Fruit fly (Drosophila melanogaster) whole organism, embryonic: ENCODE data around the gene CG7179.
A peak's percentile ranks its signal among the peaks of the same experiment; 100 is the strongest.

ENCODE experiments used
- CG10543 ChIP-seq: fragments of 200-800 bp; sonication (Bioruptor generic); optimal IDR thresholded peaks from 3 replicates; lab custom pipeline; 2017; ENCODE audit warnings: missing biosample characterization, mild to moderate bottlenecking, missing genetic modification characterization, moderate library complexity
- CG10654 ChIP-seq: fragments of 200-800 bp; sonication (Bioruptor generic); optimal IDR thresholded peaks from 2 replicates; lab custom pipeline; 2016; ENCODE audit warnings: missing biosample characterization, missing genetic modification characterization
- CG12769 ChIP-seq: fragments of 200-800 bp; sonication (Bioruptor generic); optimal IDR thresholded peaks from 2 replicates; lab custom pipeline; 2019; ENCODE audit warnings: missing biosample characterization, mild to moderate bottlenecking, missing genetic modification characterization, moderate library complexity
- CG13123 ChIP-seq: fragments of 200-800 bp; sonication (Bioruptor generic); optimal IDR thresholded peaks from 2 replicates; lab custom pipeline; 2016; ENCODE audit warnings: missing biosample characterization, missing genetic modification characterization
- CG13624 ChIP-seq: fragments of 200-800 bp; sonication (Bioruptor generic); optimal IDR thresholded peaks from 2 replicates; lab custom pipeline; 2016; ENCODE audit warnings: missing biosample characterization, missing genetic modification characterization
- CG14667 ChIP-seq: fragments of 200-800 bp; sonication (Bioruptor generic); IDR thresholded peaks from 2 replicates; pipeline ENCODE4 v1.3.6; 2022; ENCODE audit warnings: missing biosample characterization, missing genetic modification characterization
- CG1529 ChIP-seq: fragments of 200-800 bp; sonication (Bioruptor generic); optimal IDR thresholded peaks from 3 replicates; lab custom pipeline; 2018; ENCODE audit warnings: missing biosample characterization, missing genetic modification characterization
- CG2678 ChIP-seq: fragments of 200-800 bp; sonication (Bioruptor generic); optimal IDR thresholded peaks from 3 replicates; lab custom pipeline; 2019; ENCODE audit warnings: missing biosample characterization, mild to moderate bottlenecking, missing genetic modification characterization, moderate library complexity
- CG3407 ChIP-seq: fragments of 200-800 bp; sonication (Bioruptor generic); optimal IDR thresholded peaks from 2 replicates; lab custom pipeline; 2018; ENCODE audit warnings: missing biosample characterization, mild to moderate bottlenecking, missing genetic modification characterization
- CG6791 ChIP-seq: fragments of 200-800 bp; sonication (Bioruptor generic); IDR thresholded peaks from 3 replicates; pipeline ENCODE4 v1.3.6; 2022; ENCODE audit warnings: missing biosample characterization, missing genetic modification characterization; ENCODE audit not compliant: partially characterized antibody
- CG6813 ChIP-seq: fragments of 200-800 bp; sonication (Bioruptor generic); optimal IDR thresholded peaks from 2 replicates; lab custom pipeline; 2017; ENCODE audit warnings: missing biosample characterization, missing genetic modification characterization, mild to moderate bottlenecking, moderate library complexity, missing genetic modification reagents
- CG7963 ChIP-seq: fragments of 200-800 bp; sonication (Bioruptor generic); IDR thresholded peaks from 3 replicates; pipeline ENCODE4 v1.3.6; 2022; ENCODE audit warnings: missing biosample characterization, missing genetic modification characterization; ENCODE audit not compliant: partially characterized antibody
- CG8388 ChIP-seq: fragments of 200-800 bp; sonication (Bioruptor generic); optimal IDR thresholded peaks from 2 replicates; lab custom pipeline; 2019; ENCODE audit warnings: missing biosample characterization, mild to moderate bottlenecking, missing genetic modification characterization, moderate library complexity
- CG9817 ChIP-seq: fragments of 200-800 bp; sonication (Bioruptor generic); optimal IDR thresholded peaks from 2 replicates; lab custom pipeline; 2018; ENCODE audit warnings: missing biosample characterization, mild to moderate bottlenecking, missing genetic modification characterization, moderate library complexity
- D19A ChIP-seq: fragments of 200-800 bp; optimal IDR thresholded peaks from 3 replicates; lab custom pipeline; 2019; ENCODE audit warnings: missing biosample characterization, mild to moderate bottlenecking, missing genetic modification characterization, moderate library complexity
- Dref ChIP-seq: fragments of 200-800 bp; sonication (Bioruptor generic); IDR thresholded peaks from 2 replicates; pipeline ENCODE4 v1.3.6; 2022; ENCODE audit warnings: missing biosample characterization, missing genetic modification characterization
- HLH4C ChIP-seq: fragments of 200-800 bp; sonication (Bioruptor generic); IDR thresholded peaks from 3 replicates; pipeline ENCODE4 v1.3.6; 2022; ENCODE audit warnings: missing biosample characterization, missing genetic modification characterization; ENCODE audit not compliant: partially characterized antibody
- Hand ChIP-seq: fragments of 200-800 bp; sonication (Bioruptor generic); optimal IDR thresholded peaks from 2 replicates; lab custom pipeline; 2017; ENCODE audit warnings: mild to moderate bottlenecking, missing biosample characterization, missing genetic modification reagents, missing genetic modification characterization
- Hr39 ChIP-seq: fragments of >200 bp; optimal IDR thresholded peaks from 2 replicates; lab custom pipeline; 2017
- Side ChIP-seq: fragments of 200-800 bp; sonication (Bioruptor generic); optimal IDR thresholded peaks from 2 replicates; lab custom pipeline; 2016; ENCODE audit warnings: missing biosample characterization, missing genetic modification characterization
- Stat92E ChIP-seq, 3 experiments: fragments of >200 bp in 2 of 3; fragments of 200-800 bp in 1 of 3; sonication (Bioruptor generic) in 1 of 3; optimal IDR thresholded peaks; 2 replicates each; lab custom pipeline; 2017 to 2019; ENCODE audit warnings: missing biosample characterization in 3 of 3, missing genetic modification characterization in 3 of 3, mild to moderate bottlenecking in 1 of 3, moderate library complexity in 1 of 3
- ac ChIP-seq: fragments of 200-800 bp; sonication (Bioruptor generic); optimal IDR thresholded peaks from 3 replicates; lab custom pipeline; 2017; ENCODE audit warnings: missing biosample characterization, mild to moderate bottlenecking, missing genetic modification characterization
- amos ChIP-seq: fragments of 200-800 bp; sonication (Bioruptor generic); IDR thresholded peaks from 2 replicates; pipeline ENCODE4 v1.3.6; 2022; ENCODE audit warnings: missing biosample characterization, missing genetic modification characterization; ENCODE audit not compliant: partially characterized antibody
- bab2 ChIP-seq: fragments of 200-800 bp; sonication (Bioruptor generic); optimal IDR thresholded peaks from 2 replicates; lab custom pipeline; 2016; ENCODE audit warnings: missing biosample characterization, missing genetic modification characterization
- chif ChIP-seq, 2 experiments: fragments of 200-800 bp; sonication (Bioruptor generic); optimal IDR thresholded peaks; 3 replicates each; lab custom pipeline; 2016; ENCODE audit warnings: missing biosample characterization in 2 of 2, missing genetic modification characterization in 2 of 2
- chn ChIP-seq: fragments of 200-800 bp; sonication (Bioruptor generic); optimal IDR thresholded peaks from 2 replicates; lab custom pipeline; 2016; ENCODE audit warnings: missing biosample characterization, missing genetic modification characterization
- crc ChIP-seq: fragments of 200-800 bp; sonication (Bioruptor generic); optimal IDR thresholded peaks from 2 replicates; lab custom pipeline; 2016; ENCODE audit warnings: missing biosample characterization, missing genetic modification characterization
- ems ChIP-seq: fragments of 200-800 bp; sonication (Bioruptor generic); optimal IDR thresholded peaks from 3 replicates; lab custom pipeline; 2016; ENCODE audit warnings: missing biosample characterization, missing genetic modification characterization
- fd64A ChIP-seq: fragments of 200-800 bp; sonication (Bioruptor generic); optimal IDR thresholded peaks from 3 replicates; lab custom pipeline; 2018; ENCODE audit warnings: missing biosample characterization, mild to moderate bottlenecking, missing genetic modification characterization
- gce ChIP-seq: fragments of 200-800 bp; sonication (Bioruptor generic); IDR thresholded peaks from 3 replicates; pipeline ENCODE4 v1.3.6; 2022; ENCODE audit warnings: missing biosample characterization, missing genetic modification characterization
- gcm ChIP-seq: fragments of 200-800 bp; sonication (Bioruptor generic); optimal IDR thresholded peaks from 2 replicates; lab custom pipeline; 2019; ENCODE audit warnings: missing biosample characterization, mild to moderate bottlenecking, missing genetic modification characterization, moderate library complexity
- gro ChIP-seq: fragments of 200-800 bp; sonication (Bioruptor generic); optimal IDR thresholded peaks from 2 replicates; lab custom pipeline; 2016; ENCODE audit warnings: missing biosample characterization, missing genetic modification characterization
- hkb ChIP-seq, 2 experiments: fragments of 200-800 bp in 1 of 2; fragments of >200 bp in 1 of 2; sonication (Bioruptor generic) in 1 of 2; IDR thresholded peaks in 1 of 2; optimal IDR thresholded peaks in 1 of 2; 2 replicates each; pipeline versions ENCODE4 v1.3.6 to Lab custom; 2017 to 2022; ENCODE audit warnings: missing biosample characterization in 1 of 2, missing genetic modification characterization in 1 of 2
- jigr1 ChIP-seq: fragments of 200-800 bp; sonication (Bioruptor generic); IDR thresholded peaks from 3 replicates; pipeline ENCODE4 v1.3.6; 2022; ENCODE audit warnings: missing biosample characterization, missing genetic modification characterization
- jing ChIP-seq: fragments of 200-800 bp; sonication (Bioruptor generic); optimal IDR thresholded peaks from 2 replicates; lab custom pipeline; 2018; ENCODE audit warnings: missing biosample characterization, mild to moderate bottlenecking, missing genetic modification characterization
- p53 ChIP-seq: fragments of 200-800 bp; sonication (Bioruptor generic); optimal IDR thresholded peaks from 2 replicates; lab custom pipeline; 2016; ENCODE audit warnings: missing biosample characterization, missing genetic modification characterization
- pros ChIP-seq: fragments of 200-800 bp; sonication (Bioruptor generic); optimal IDR thresholded peaks from 3 replicates; lab custom pipeline; 2019; ENCODE audit warnings: missing biosample characterization, mild to moderate bottlenecking, missing genetic modification characterization, moderate library complexity
- sc ChIP-seq, 3 experiments: fragments of >200 bp in 2 of 3; fragments of 200-800 bp in 1 of 3; sonication (Bioruptor generic) in 1 of 3; optimal IDR thresholded peaks; 2 replicates in 2 of 3; 3 replicates in 1 of 3; lab custom pipeline; 2017; ENCODE audit warnings: mild to moderate bottlenecking in 1 of 3, missing biosample characterization in 1 of 3, missing genetic modification characterization in 1 of 3, missing genetic modification reagents in 1 of 3
- scrt ChIP-seq: fragments of 200-800 bp; sonication (Bioruptor generic); optimal IDR thresholded peaks from 2 replicates; lab custom pipeline; 2018; ENCODE audit warnings: missing biosample characterization, mild to moderate bottlenecking, missing genetic modification characterization, moderate library complexity
- seq ChIP-seq: fragments of 200-800 bp; sonication (Bioruptor generic); IDR thresholded peaks from 2 replicates; pipeline ENCODE4 v1.3.6; 2022; ENCODE audit warnings: missing biosample characterization, missing genetic modification characterization
- sr ChIP-seq: fragments of 200-800 bp; sonication (Bioruptor generic); IDR thresholded peaks from 3 replicates; pipeline ENCODE4 v1.3.6; 2022; ENCODE audit warnings: missing biosample characterization, missing genetic modification characterization
- stc ChIP-seq: fragments of 200-800 bp; sonication (Bioruptor generic); IDR thresholded peaks from 2 replicates; pipeline ENCODE4 v1.3.6; 2022; ENCODE audit warnings: missing biosample characterization, missing genetic modification characterization
- tll ChIP-seq, 2 experiments: fragments of 200-800 bp in 1 of 2; fragments of >200 bp in 1 of 2; sonication (Bioruptor generic) in 1 of 2; optimal IDR thresholded peaks; 2 replicates each; lab custom pipeline; 2017 to 2019; ENCODE audit warnings: missing biosample characterization in 2 of 2, missing genetic modification characterization in 2 of 2, mild to moderate bottlenecking in 1 of 2, moderate library complexity in 1 of 2
- wor ChIP-seq: fragments of 200-800 bp; sonication (Bioruptor generic); IDR thresholded peaks from 2 replicates; pipeline ENCODE4 v1.3.6; 2022; ENCODE audit warnings: missing biosample characterization, missing genetic modification characterization
- zen ChIP-seq: fragments of 200-800 bp; sonication (Bioruptor generic); optimal IDR thresholded peaks from 3 replicates; lab custom pipeline; 2018; ENCODE audit warnings: missing biosample characterization, mild to moderate bottlenecking, missing genetic modification characterization, moderate library complexity
- zf30C ChIP-seq: fragments of 200-800 bp; sonication (Bioruptor generic); optimal IDR thresholded peaks from 3 replicates; lab custom pipeline; 2018; ENCODE audit warnings: missing biosample characterization, mild to moderate bottlenecking, missing genetic modification characterization

Gene CG7179

DNA sequence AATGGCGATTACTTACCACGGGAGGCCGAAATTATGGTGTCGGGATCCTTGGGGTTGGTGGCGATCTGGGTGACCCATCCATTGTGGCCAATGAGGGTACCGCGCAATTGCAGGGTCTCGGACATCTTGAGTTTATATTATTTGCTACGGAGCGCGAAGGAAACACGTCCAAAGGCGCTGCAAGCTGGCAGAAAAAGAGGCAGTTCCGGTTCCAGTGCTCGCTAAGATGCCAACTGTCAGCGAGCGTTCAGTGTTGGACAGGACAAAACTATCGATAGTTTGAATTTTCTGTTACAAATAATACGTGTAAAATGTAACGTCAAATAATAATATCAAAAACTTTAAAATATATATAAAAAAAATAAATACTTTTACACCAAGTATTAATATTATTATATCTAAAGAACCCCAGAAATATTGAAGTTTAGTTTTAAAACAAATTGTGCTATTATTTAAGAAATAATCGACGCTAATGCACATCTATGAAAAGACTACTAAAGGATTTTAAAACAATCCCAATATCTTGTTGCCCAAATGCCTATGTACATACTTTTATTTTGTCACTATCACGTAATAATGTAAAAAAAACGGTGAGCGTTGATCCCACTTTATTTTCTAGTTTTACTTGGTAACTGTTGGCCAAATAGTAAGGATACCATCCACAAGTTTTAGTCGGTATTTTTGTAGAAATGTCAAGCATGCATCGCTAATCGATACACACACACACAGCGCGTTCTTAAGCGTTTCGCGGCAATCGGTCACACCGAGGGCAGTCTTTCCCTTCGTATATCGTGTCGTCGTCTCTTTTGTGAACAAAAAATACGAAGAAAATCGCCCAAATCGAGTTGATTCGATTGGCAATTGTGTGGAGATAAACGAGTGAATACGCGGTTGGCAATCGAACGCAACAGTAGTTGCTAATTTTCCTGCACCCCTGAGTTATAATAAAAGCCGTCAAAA, 49.5 kb upstream of the CG7179 start, which contains the start of the genes Rack1 and mts (continued):
- TF ChIP-seq CG12769 (tag; lab: Kevin White, UChicago) (peak; percentile 77), chif (GFP tag; optimal IDR thresholded peaks at IDR 0.05; lab: Kevin White, UChicago) (peak; percentile 45 to 68), CG8388 (peak; percentile 58), chn (GFP tag; lab: Kevin White, UChicago) (peak; percentile 71), CG6791 (GFP tag; lab: Robert Waterston, UW) (peak; percentile 71), scrt (GFP tag; lab: Kevin White, UChicago) (peak; percentile 83), Side (GFP tag; lab: Kevin White, UChicago) (peak; percentile 80), jing (GFP tag; lab: Kevin White, UChicago) (peak; percentile 40), D19A (tag; lab: Kevin White, UChicago) (peak; percentile 8), CG10543 (GFP tag; lab: Kevin White, UChicago) (peak; percentile 91), gcm (peak; percentile 70), ems (peak; percentile 66), amos (GFP tag; lab: Robert Waterston, UW) (peak; percentile 74), Hr39 (lab: Kevin White, UChicago) (no peak), sc (optimal IDR thresholded peaks at IDR 0.05; lab: Kevin White, UChicago) (no peak), sc (GFP tag; optimal IDR thresholded peaks at IDR 0.05; lab: Kevin White, UChicago) (peak; percentile 82), CG2678 (tag; lab: Kevin White, UChicago) (peak; percentile 74), fd64A (peak; percentile 91), HLH4C (GFP tag; lab: Robert Waterston, UW) (peak; percentile 55), ac (peak; percentile 75), stc (GFP tag; lab: Robert Waterston, UW) (peak; percentile 82), hkb (optimal IDR thresholded peaks at IDR 0.05; lab: Kevin White, UChicago) (peak; percentile 37), hkb (GFP tag; IDR thresholded peaks at IDR 0.05; lab: Robert Waterston, UW) (peak; percentile 83), CG10654 (peak; percentile 70), Dref (peak; percentile 70), p53 (GFP tag; lab: Kevin White, UChicago) (peak; percentile 32), CG14667 (peak; percentile 33; the same call in 1 of the 2 replicates), pros (GFP tag; lab: Kevin White, UChicago) (peak; percentile 32), CG1529 (GFP tag; lab: Kevin White, UChicago) (peak; percentile 60), CG6813 (GFP tag; lab: Kevin White, UChicago) (peak; percentile 94), Stat92E (GFP tag; optimal IDR thresholded peaks at IDR 0.05; lab: Kevin White, UChicago) (peak in 1 of 3 experiments; percentile 53), sr (GFP tag; lab: Robert Waterston, UW) (peak; percentile 83), zf30C (GFP tag; lab: Kevin White, UChicago) (peak; percentile 52), CG9817 (tag; lab: Kevin White, UChicago) (peak; percentile 81), gro (peak; percentile 81), tll (GFP tag; optimal IDR thresholded peaks at IDR 0.05; lab: Kevin White, UChicago) (no peak), CG3407 (GFP tag; lab: Kevin White, UChicago) (peak; percentile 80), jigr1 (GFP tag; lab: Robert Waterston, UW) (no peak), gce (GFP tag; lab: Robert Waterston, UW) (peak; percentile 88; the same call in 2 of the 3 replicates), wor (GFP tag; lab: Robert Waterston, UW) (peak; percentile 48), Hand (GFP tag; lab: Kevin White, UChicago) (peak; percentile 75), crc (GFP tag; lab: Kevin White, UChicago) (peak; percentile 66), seq (GFP tag; lab: Robert Waterston, UW) (peak; percentile 72), CG13624 (peak; percentile 70), bab2 (peak; percentile 40), zen (peak; percentile 29), CG13123 (GFP tag; lab: Kevin White, UChicago) (peak; percentile 34), CG7963 (peak; percentile 61)
